Fruit fly (Drosophila melanogaster) whole organism, prepupa: ENCODE results near the gene CG15027.

Experiments used
- Blimp-1 ChIP-seq: fragments of 200-800 bp; sonication (Bioruptor generic); optimal IDR thresholded peaks from 3 replicates; lab custom pipeline; 2017; ENCODE audit warnings: missing biosample characterization, missing genetic modification characterization, mild to moderate bottlenecking, moderate library complexity, missing genetic modification reagents
- CG6276 ChIP-seq: fragments of 200-800 bp; sonication (Bioruptor generic); optimal IDR thresholded peaks from 2 replicates; lab custom pipeline; 2017; ENCODE audit warnings: missing biosample characterization, mild to moderate bottlenecking, missing genetic modification characterization
- CG6792 ChIP-seq: fragments of 200-800 bp; sonication (Bioruptor generic); optimal IDR thresholded peaks from 3 replicates; lab custom pipeline; 2016; ENCODE audit warnings: missing biosample characterization, missing genetic modification characterization

- peak; percentile 74 for TF ChIP-seq Blimp-1 (GFP tag; lab: Kevin White, UChicago)
- peak; percentile 37 for TF ChIP-seq CG6276 (GFP tag; lab: Kevin White, UChicago)
- TF ChIP-seq CG6792 (GFP tag; lab: Kevin White, UChicago): peak; percentile 17
These were observed 14.7 kb downstream of the CG15027 start for dm6 chrX:15070811-15071479.
